Worm (Caenorhabditis elegans) whole organism, late embryonic: ENCODE data around the gene atf-6.

Experiments used
- C08G9.2 ChIP-seq: sonication (generic microtip); optimal IDR thresholded peaks from 2 replicates; lab custom pipeline; 2016; ENCODE audit warnings: mild to moderate bottlenecking, missing genetic modification characterization, moderate library complexity, missing compliant biosample characterization
- F13H6.1 ChIP-seq: sonication (generic microtip); optimal IDR thresholded peaks from 2 replicates; lab custom pipeline; 2016; ENCODE audit warnings: missing genetic modification characterization, missing compliant biosample characterization
- K02D7.2 ChIP-seq: sonication (generic microtip); optimal IDR thresholded peaks from 2 replicates; lab custom pipeline; 2017; ENCODE audit warnings: mild to moderate bottlenecking, missing genetic modification characterization, missing compliant biosample characterization
- T23F11.4 ChIP-seq: fragments of 200-800 bp; sonication (Bioruptor generic); optimal IDR thresholded peaks from 2 replicates; lab custom pipeline; 2018; ENCODE audit warnings: mild to moderate bottlenecking, missing genetic modification characterization, missing compliant biosample characterization
- Y22D7AL.16 ChIP-seq: sonication (generic microtip); optimal IDR thresholded peaks from 2 replicates; lab custom pipeline; 2016; ENCODE audit warnings: missing genetic modification characterization, missing compliant biosample characterization
- ahr-1 ChIP-seq: sonication (generic microtip); optimal IDR thresholded peaks from 2 replicates; lab custom pipeline; 2016; ENCODE audit warnings: missing genetic modification characterization, missing compliant biosample characterization
- ceh-14 ChIP-seq: sonication (generic microtip); optimal IDR thresholded peaks from 2 replicates; lab custom pipeline; 2016; ENCODE audit warnings: missing genotype, missing genetic modification characterization, missing compliant biosample characterization
- ceh-18 ChIP-seq: sonication (generic microtip); optimal IDR thresholded peaks from 2 replicates; lab custom pipeline; 2016; ENCODE audit warnings: missing genetic modification characterization, missing compliant biosample characterization
- ceh-19 ChIP-seq: fragments of 200-800 bp; sonication (Bioruptor generic); optimal IDR thresholded peaks from 2 replicates; lab custom pipeline; 2018; ENCODE audit warnings: mild to moderate bottlenecking, missing genetic modification characterization, missing compliant biosample characterization
- ceh-2 ChIP-seq: sonication (generic microtip); optimal IDR thresholded peaks from 2 replicates; lab custom pipeline; 2016; ENCODE audit warnings: missing genotype, missing genetic modification characterization, missing compliant biosample characterization
- ceh-22 ChIP-seq: sonication (generic microtip); optimal IDR thresholded peaks from 2 replicates; lab custom pipeline; 2017; ENCODE audit warnings: missing biosample characterization, missing genetic modification characterization
- ceh-24 ChIP-seq: sonication (generic microtip); optimal IDR thresholded peaks from 2 replicates; lab custom pipeline; 2016; ENCODE audit warnings: mild to moderate bottlenecking, missing genetic modification characterization, missing compliant biosample characterization
- ceh-30 ChIP-seq: fragments of 150-350 bp; optimal IDR thresholded peaks from 2 replicates; lab custom pipeline; 2014; ENCODE audit warnings: missing biosample characterization, missing genetic modification characterization
- ceh-34 ChIP-seq: sonication (generic microtip); optimal IDR thresholded peaks from 2 replicates; lab custom pipeline; 2016; ENCODE audit warnings: mild to moderate bottlenecking, missing genetic modification characterization, missing compliant biosample characterization
- ceh-45 ChIP-seq: fragments of 200-800 bp; sonication (Bioruptor generic); IDR thresholded peaks from 2 replicates; pipeline ENCODE4 v1.3.6; 2022; ENCODE audit warnings: missing genetic modification reagents, missing genetic modification characterization, missing compliant biosample characterization
- ceh-48 ChIP-seq: sonication (generic microtip); optimal IDR thresholded peaks from 2 replicates; lab custom pipeline; 2016; ENCODE audit warnings: missing genetic modification characterization, inconsistent platforms, missing compliant biosample characterization
- ceh-6 ChIP-seq: fragments of 200-800 bp; sonication (Bioruptor generic); optimal IDR thresholded peaks from 2 replicates; lab custom pipeline; 2018; ENCODE audit warnings: mild to moderate bottlenecking, missing genetic modification characterization, missing compliant biosample characterization
- ceh-9 ChIP-seq: sonication (generic microtip); optimal IDR thresholded peaks from 2 replicates; lab custom pipeline; 2016; ENCODE audit warnings: mild to moderate bottlenecking, missing genetic modification characterization, inconsistent platforms, missing compliant biosample characterization
- che-1 ChIP-seq: sonication (generic microtip); optimal IDR thresholded peaks from 2 replicates; lab custom pipeline; 2016; ENCODE audit warnings: mild to moderate bottlenecking, missing genetic modification characterization, missing compliant biosample characterization
- dve-1 ChIP-seq: sonication (generic microtip); optimal IDR thresholded peaks from 2 replicates; lab custom pipeline; 2017; ENCODE audit warnings: antibody characterized with exemption, mild to moderate bottlenecking, missing genetic modification characterization, missing compliant biosample characterization
- elt-2 ChIP-seq: sonication (generic microtip); optimal IDR thresholded peaks from 2 replicates; lab custom pipeline; 2016; ENCODE audit warnings: missing genetic modification reagents, missing genetic modification characterization, missing compliant biosample characterization
- elt-4 ChIP-seq: sonication (generic microtip); optimal IDR thresholded peaks from 2 replicates; lab custom pipeline; 2016; ENCODE audit warnings: missing genetic modification characterization, missing compliant biosample characterization
- ets-4 ChIP-seq: sonication (generic microtip); optimal IDR thresholded peaks from 2 replicates; lab custom pipeline; 2016; ENCODE audit warnings: missing genetic modification characterization, missing compliant biosample characterization
- eyg-1 ChIP-seq: sonication (generic microtip); optimal IDR thresholded peaks from 2 replicates; lab custom pipeline; 2016; ENCODE audit warnings: missing genotype, missing genetic modification characterization, missing compliant biosample characterization
- fkh-6 ChIP-seq: sonication (generic microtip); optimal IDR thresholded peaks from 2 replicates; lab custom pipeline; 2016; ENCODE audit warnings: missing genetic modification characterization, missing compliant biosample characterization
- gmeb-2 ChIP-seq: sonication (generic microtip); optimal IDR thresholded peaks from 2 replicates; lab custom pipeline; 2016; ENCODE audit warnings: missing genetic modification characterization, inconsistent platforms, missing compliant biosample characterization
- hlh-13 ChIP-seq: fragments of 200-800 bp; sonication (Bioruptor generic); optimal IDR thresholded peaks from 2 replicates; lab custom pipeline; 2018; ENCODE audit warnings: mild to moderate bottlenecking, missing genetic modification characterization, missing compliant biosample characterization
- hlh-15 ChIP-seq: sonication (generic microtip); optimal IDR thresholded peaks from 2 replicates; lab custom pipeline; 2016; ENCODE audit warnings: missing genetic modification characterization, missing compliant biosample characterization
- hlh-30 ChIP-seq: sonication (generic microtip); optimal IDR thresholded peaks from 2 replicates; lab custom pipeline; 2017; ENCODE audit warnings: antibody characterized with exemption, missing genetic modification characterization, missing compliant biosample characterization; ENCODE audit not compliant: insufficient read depth
- hlh-8 ChIP-seq: sonication (generic microtip); optimal IDR thresholded peaks from 2 replicates; lab custom pipeline; 2016; ENCODE audit warnings: missing genotype, missing genetic modification characterization, missing compliant biosample characterization
- lim-6 ChIP-seq: sonication (generic microtip); optimal IDR thresholded peaks from 2 replicates; lab custom pipeline; 2016; ENCODE audit warnings: missing genetic modification characterization, missing compliant biosample characterization
- lin-11 ChIP-seq: fragments of 200-800 bp; sonication (Bioruptor generic); optimal IDR thresholded peaks from 2 replicates; lab custom pipeline; 2018; ENCODE audit warnings: mild to moderate bottlenecking, missing genetic modification characterization, missing compliant biosample characterization
- madf-2 ChIP-seq: sonication (generic microtip); optimal IDR thresholded peaks from 2 replicates; lab custom pipeline; 2017; ENCODE audit warnings: missing genetic modification characterization, missing compliant biosample characterization
- nfya-1 ChIP-seq: sonication (generic microtip); optimal IDR thresholded peaks from 2 replicates; lab custom pipeline; 2017; ENCODE audit warnings: missing genetic modification characterization, mild to moderate bottlenecking, missing compliant biosample characterization, antibody characterized with exemption, moderate library complexity
- nhr-11 ChIP-seq: fragments of 150-350 bp; optimal IDR thresholded peaks from 2 replicates; lab custom pipeline; 2014; ENCODE audit warnings: missing biosample characterization, missing genetic modification characterization
- odd-2 ChIP-seq: sonication (generic microtip); optimal IDR thresholded peaks from 2 replicates; lab custom pipeline; 2017; ENCODE audit warnings: antibody characterized with exemption, mild to moderate bottlenecking, missing genetic modification characterization, missing compliant biosample characterization
- pag-3 ChIP-seq: sonication (generic microtip); optimal IDR thresholded peaks from 2 replicates; lab custom pipeline; 2016; ENCODE audit warnings: missing compliant biosample characterization, missing genetic modification characterization, borderline replicate concordance
- pax-1 ChIP-seq: fragments of 150-350 bp; optimal IDR thresholded peaks from 2 replicates; lab custom pipeline; 2014; ENCODE audit warnings: missing biosample characterization, missing genetic modification characterization
- pha-4 ChIP-seq: fragments of 150-350 bp; optimal IDR thresholded peaks from 2 replicates; lab custom pipeline; 2018; ENCODE audit warnings: missing biosample characterization, missing genetic modification reagents, missing genetic modification characterization
- pqm-1 ChIP-seq: sonication (generic microtip); optimal IDR thresholded peaks from 2 replicates; lab custom pipeline; 2016; ENCODE audit warnings: missing genetic modification characterization, missing compliant biosample characterization
- rnt-1 ChIP-seq: sonication (generic microtip); optimal IDR thresholded peaks from 2 replicates; lab custom pipeline; 2016; ENCODE audit warnings: missing genetic modification characterization, missing compliant biosample characterization
- sox-2 ChIP-seq: fragments of 200-800 bp; sonication (Bioruptor generic); IDR thresholded peaks from 2 replicates; pipeline ENCODE4 v1.3.6; 2022; ENCODE audit warnings: missing genetic modification reagents, missing genetic modification characterization, missing compliant biosample characterization
- syd-9 ChIP-seq: sonication (generic microtip); optimal IDR thresholded peaks from 2 replicates; lab custom pipeline; 2016; ENCODE audit warnings: mild to moderate bottlenecking, missing genetic modification characterization, moderate library complexity, missing compliant biosample characterization
- tbx-2 ChIP-seq: sonication (generic microtip); optimal IDR thresholded peaks from 2 replicates; lab custom pipeline; 2016; ENCODE audit warnings: missing genetic modification characterization, missing compliant biosample characterization
- ttx-3 ChIP-seq: sonication (generic microtip); optimal IDR thresholded peaks from 2 replicates; lab custom pipeline; 2016; ENCODE audit warnings: missing genetic modification reagents, missing genetic modification characterization, missing compliant biosample characterization
- unc-3 ChIP-seq, 2 experiments: fragments of 200-800 bp in 1 of 2; sonication (Bioruptor generic) in 1 of 2; sonication (generic microtip) in 1 of 2; conservative IDR thresholded peaks in 1 of 2; optimal IDR thresholded peaks in 1 of 2; 2 replicates each; pipeline versions ENCODE4 v1.3.6 to Lab custom; 2016 to 2022; ENCODE audit warnings: missing compliant biosample characterization in 2 of 2, missing genetic modification characterization in 2 of 2, missing genetic modification reagents in 1 of 2
- unc-55 ChIP-seq: sonication (generic microtip); optimal IDR thresholded peaks from 2 replicates; lab custom pipeline; 2017; ENCODE audit warnings: missing biosample characterization, missing genetic modification reagents, missing genetic modification characterization
- ztf-16 ChIP-seq: sonication (generic microtip); optimal IDR thresholded peaks from 2 replicates; lab custom pipeline; 2017; ENCODE audit warnings: missing genetic modification characterization, missing compliant biosample characterization

atf-6 gene

DNA sequence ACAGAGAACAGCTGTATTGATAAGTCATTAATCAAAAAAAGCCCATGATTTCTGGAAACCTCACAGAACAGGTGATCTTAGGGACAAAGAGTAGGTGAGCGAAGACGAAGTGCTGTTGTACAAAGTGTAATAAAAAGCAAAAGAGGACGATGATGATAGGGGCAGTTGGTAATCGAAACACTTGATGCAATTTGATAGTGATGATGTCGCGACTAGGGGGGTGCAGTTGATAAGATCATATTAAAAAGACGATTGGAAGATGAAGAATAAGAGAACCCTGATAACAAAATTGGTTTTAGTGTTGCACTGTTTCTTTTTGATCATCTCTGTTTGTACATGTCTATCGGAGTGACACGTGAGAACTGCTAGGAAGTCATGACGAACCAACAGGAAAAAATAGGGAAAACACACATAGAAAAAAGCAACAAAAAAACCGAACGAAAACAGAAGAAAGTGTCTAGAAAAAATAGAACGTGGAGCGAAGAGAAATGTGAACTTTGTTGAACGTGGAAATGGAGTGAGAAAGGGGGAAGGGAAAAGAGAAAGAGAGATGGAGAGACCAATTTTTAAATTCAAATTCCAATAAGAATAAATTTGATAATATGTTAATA, 28.7 kb downstream of the atf-6 start:
- TF ChIP-seq ztf-16: no peak
- TF ChIP-seq elt-2 (tag; lab: Kevin White, UChicago): peak; percentile 95
- TF ChIP-seq hlh-15 (tag; lab: Kevin White, UChicago): no peak
- TF ChIP-seq rnt-1: peak; percentile 53
- no peak for TF ChIP-seq lin-11 (tag; lab: Kevin White, UChicago)
- no peak for TF ChIP-seq pha-4 (tag; lab: Kevin White, UChicago)
- TF ChIP-seq madf-2 (tag; lab: Kevin White, UChicago): no peak
- TF ChIP-seq unc-55 (GFP tag; lab: Kevin White, UChicago): peak; percentile 53
- peak; percentile 72 for TF ChIP-seq ceh-18 (tag; lab: Kevin White, UChicago)

ce11 chrX:12510148-12510785, 29.5 kb downstream of the atf-6 start:
- TF ChIP-seq C08G9.2 (tag; lab: Kevin White, UChicago) (no peak), che-1 (tag; lab: Kevin White, UChicago) (peak; percentile 1), sox-2 (GFP tag; lab: Robert Waterston, UW) (no peak), pqm-1 (no peak), unc-3 (GFP tag; conservative IDR thresholded peaks at IDR 0.05; lab: Robert Waterston, UW) (no peak), unc-3 (tag; optimal IDR thresholded peaks at IDR 0.05; lab: Kevin White, UChicago) (no peak), ceh-6 (GFP tag; lab: Kevin White, UChicago) (no peak), dve-1 (tag; lab: Kevin White, UChicago) (no peak), hlh-13 (GFP tag; lab: Kevin White, UChicago) (no peak), ceh-48 (tag; lab: Kevin White, UChicago) (no peak), fkh-6 (tag; lab: Kevin White, UChicago) (no peak), ceh-30 (tag; lab: Kevin White, UChicago) (no peak), pag-3 (tag; lab: Kevin White, UChicago) (no peak), hlh-30 (no peak), F13H6.1 (tag; lab: Kevin White, UChicago) (peak; percentile 51), gmeb-2 (tag; lab: Kevin White, UChicago) (no peak), ttx-3 (tag; lab: Kevin White, UChicago) (no peak), hlh-8 (tag; lab: Kevin White, UChicago) (peak; percentile 37), lim-6 (tag; lab: Kevin White, UChicago) (no peak), nhr-11 (tag; lab: Kevin White, UChicago) (no peak), eyg-1 (tag; lab: Kevin White, UChicago) (no peak), pax-1 (tag; lab: Kevin White, UChicago) (no peak), pha-4 (tag; lab: Kevin White, UChicago) (no peak), lin-11 (tag; lab: Kevin White, UChicago) (no peak), elt-4 (tag; lab: Kevin White, UChicago) (no peak), Y22D7AL.16 (tag; lab: Kevin White, UChicago) (no peak), ceh-34 (tag; lab: Kevin White, UChicago) (peak; percentile 37), ceh-9 (tag; lab: Kevin White, UChicago) (no peak), ceh-24 (tag; lab: Kevin White, UChicago) (no peak), T23F11.4 (no peak), syd-9 (tag; lab: Kevin White, UChicago) (no peak), ceh-14 (tag; lab: Kevin White, UChicago) (peak; percentile 73), elt-2 (tag; lab: Kevin White, UChicago) (no peak), ceh-22 (tag; lab: Kevin White, UChicago) (no peak), odd-2 (tag; lab: Kevin White, UChicago) (no peak), K02D7.2 (tag; lab: Kevin White, UChicago) (no peak), ceh-45 (GFP tag; lab: Robert Waterston, UW) (no peak), unc-55 (GFP tag; lab: Kevin White, UChicago) (peak; percentile 45), tbx-2 (peak; percentile 77), ets-4 (no peak), ceh-2 (tag; lab: Kevin White, UChicago) (no peak), nfya-1 (tag; lab: Kevin White, UChicago) (peak; percentile 65), ahr-1 (no peak), ceh-19 (GFP tag; lab: Kevin White, UChicago) (no peak), madf-2 (tag; lab: Kevin White, UChicago) (no peak)
